Fruit fly (Drosophila melanogaster) whole organism, embryonic: ENCODE measurements around the gene Roc1b.
A peak's percentile ranks its signal among the peaks of the same experiment; 100 is the strongest.

ENCODE experiments used
- CG10366 ChIP-seq: fragments of 200-800 bp; sonication (Bioruptor generic); IDR thresholded peaks from 2 replicates; pipeline ENCODE4 v1.3.6; 2022; ENCODE audit warnings: missing biosample characterization, missing genetic modification characterization
- CG10543 ChIP-seq: fragments of 200-800 bp; sonication (Bioruptor generic); optimal IDR thresholded peaks from 3 replicates; lab custom pipeline; 2017; ENCODE audit warnings: missing biosample characterization, mild to moderate bottlenecking, missing genetic modification characterization, moderate library complexity
- CG10979 ChIP-seq: fragments of 200-800 bp; sonication (Bioruptor generic); optimal IDR thresholded peaks from 2 replicates; lab custom pipeline; 2018; ENCODE audit warnings: missing biosample characterization, mild to moderate bottlenecking, missing genetic modification characterization, moderate library complexity
- CG11093 ChIP-seq: fragments of 200-800 bp; sonication (Bioruptor generic); IDR thresholded peaks from 3 replicates; pipeline ENCODE4 v1.3.6; 2022; ENCODE audit warnings: missing biosample characterization, missing genetic modification characterization
- CG11247 ChIP-seq: fragments of 200-800 bp; sonication (Bioruptor generic); IDR thresholded peaks from 2 replicates; pipeline ENCODE4 v1.3.6; 2022; ENCODE audit warnings: missing biosample characterization, missing genetic modification characterization
- CG11560 ChIP-seq: fragments of 200-800 bp; sonication (Bioruptor generic); IDR thresholded peaks from 3 replicates; pipeline ENCODE4 v1.3.6; 2022; ENCODE audit warnings: missing biosample characterization, missing genetic modification characterization
- CG14667 ChIP-seq: fragments of 200-800 bp; sonication (Bioruptor generic); IDR thresholded peaks from 2 replicates; pipeline ENCODE4 v1.3.6; 2022; ENCODE audit warnings: missing biosample characterization, missing genetic modification characterization
- CG17328 ChIP-seq: fragments of 200-800 bp; sonication (Bioruptor generic); IDR thresholded peaks from 2 replicates; pipeline ENCODE4 v1.3.6; 2022; ENCODE audit warnings: missing biosample characterization, missing genetic modification characterization
- CG17385 ChIP-seq: fragments of 200-800 bp; sonication (Bioruptor generic); optimal IDR thresholded peaks from 3 replicates; lab custom pipeline; 2018; ENCODE audit warnings: missing biosample characterization, mild to moderate bottlenecking, missing genetic modification characterization
- CG2120 ChIP-seq: fragments of 200-800 bp; sonication (Bioruptor generic); optimal IDR thresholded peaks from 3 replicates; lab custom pipeline; 2016; ENCODE audit warnings: missing biosample characterization, missing genetic modification characterization
- CG2129 ChIP-seq: fragments of 200-800 bp; sonication (Bioruptor generic); IDR thresholded peaks from 2 replicates; pipeline ENCODE4 v1.3.6; 2022; ENCODE audit warnings: missing biosample characterization, missing genetic modification characterization; ENCODE audit not compliant: partially characterized antibody
- CG2199 ChIP-seq: fragments of 200-800 bp; sonication (Bioruptor generic); IDR thresholded peaks from 3 replicates; pipeline ENCODE4 v1.3.6; 2022; ENCODE audit warnings: missing biosample characterization, missing genetic modification characterization
- CG2889 ChIP-seq: fragments of 200-800 bp; sonication (Bioruptor generic); IDR thresholded peaks from 3 replicates; pipeline ENCODE4 v1.3.6; 2022; ENCODE audit warnings: missing biosample characterization, missing genetic modification characterization
- CG31224 ChIP-seq: fragments of 200-800 bp; sonication (Bioruptor generic); IDR thresholded peaks from 2 replicates; pipeline ENCODE4 v1.3.6; 2022; ENCODE audit warnings: missing biosample characterization, missing genetic modification characterization
- CG3163 ChIP-seq: fragments of 200-800 bp; sonication (Bioruptor generic); optimal IDR thresholded peaks from 3 replicates; lab custom pipeline; 2016; ENCODE audit warnings: missing biosample characterization, missing genetic modification characterization
- CG33557 ChIP-seq: fragments of 200-800 bp; sonication (Bioruptor generic); optimal IDR thresholded peaks from 2 replicates; lab custom pipeline; 2019; ENCODE audit warnings: missing biosample characterization, mild to moderate bottlenecking, missing genetic modification characterization, moderate library complexity
- CG34376 ChIP-seq: fragments of 200-800 bp; sonication (Bioruptor generic); optimal IDR thresholded peaks from 2 replicates; lab custom pipeline; 2018; ENCODE audit warnings: missing biosample characterization, mild to moderate bottlenecking, missing genetic modification characterization
- CG3726 ChIP-seq: fragments of 200-800 bp; sonication (Bioruptor generic); IDR thresholded peaks from 3 replicates; pipeline ENCODE4, ENCODE4 v1.3.6; 2022; ENCODE audit warnings: missing biosample characterization, missing genetic modification characterization
- CG43689 ChIP-seq: fragments of 200-800 bp; sonication (Bioruptor generic); IDR thresholded peaks from 2 replicates; pipeline ENCODE4 v1.3.6; 2022; ENCODE audit warnings: missing biosample characterization, missing genetic modification characterization
- CG4854 ChIP-seq: fragments of 200-800 bp; sonication (Bioruptor generic); optimal IDR thresholded peaks from 2 replicates; lab custom pipeline; 2016; ENCODE audit warnings: missing biosample characterization, missing genetic modification characterization, inconsistent platforms
- CG6654 ChIP-seq: fragments of 200-800 bp; sonication (Bioruptor generic); optimal IDR thresholded peaks from 2 replicates; lab custom pipeline; 2017; ENCODE audit warnings: missing biosample characterization, mild to moderate bottlenecking, missing genetic modification characterization
- CG8290 ChIP-seq, 3 experiments: fragments of 200-800 bp; sonication (Bioruptor generic); optimal IDR thresholded peaks; 2 replicates each; lab custom pipeline; 2016 to 2019; ENCODE audit warnings: missing biosample characterization in 3 of 3, missing genetic modification characterization in 3 of 3, mild to moderate bottlenecking in 2 of 3, moderate library complexity in 1 of 3
- Dad ChIP-seq: fragments of 200-800 bp; sonication (Bioruptor generic); optimal IDR thresholded peaks from 3 replicates; lab custom pipeline; 2016; ENCODE audit warnings: missing biosample characterization, missing genetic modification characterization
- ERR ChIP-seq: fragments of 200-800 bp; sonication (Bioruptor generic); optimal IDR thresholded peaks from 2 replicates; lab custom pipeline; 2016; ENCODE audit warnings: missing biosample characterization, missing genetic modification characterization
- Eip74EF ChIP-seq, 2 experiments: fragments of 200-800 bp in 1 of 2; fragments of >200 bp in 1 of 2; sonication (Bioruptor generic) in 1 of 2; optimal IDR thresholded peaks; 2 replicates each; lab custom pipeline; 2017 to 2019; ENCODE audit warnings: missing biosample characterization in 2 of 2, missing genetic modification characterization in 2 of 2, mild to moderate bottlenecking in 1 of 2, moderate library complexity in 1 of 2
- Gsc ChIP-seq: fragments of 200-800 bp; sonication (Bioruptor generic); IDR thresholded peaks from 2 replicates; pipeline ENCODE4 v1.3.6; 2022; ENCODE audit warnings: missing biosample characterization, missing genetic modification characterization
- Hr78 ChIP-seq, 2 experiments: fragments of 200-800 bp in 1 of 2; fragments of >200 bp in 1 of 2; sonication (Bioruptor generic) in 1 of 2; optimal IDR thresholded peaks; 2 replicates each; lab custom pipeline; 2017 to 2019; ENCODE audit warnings: missing biosample characterization in 2 of 2, missing genetic modification characterization in 2 of 2, mild to moderate bottlenecking in 1 of 2, moderate library complexity in 1 of 2
- Hsf ChIP-seq: fragments of 200-800 bp; sonication (Bioruptor generic); optimal IDR thresholded peaks from 3 replicates; lab custom pipeline; 2016; ENCODE audit warnings: missing biosample characterization, missing genetic modification characterization
- Lim3 ChIP-seq: fragments of 200-800 bp; sonication (Bioruptor generic); IDR thresholded peaks from 2 replicates; pipeline ENCODE4 v1.3.6; 2022; ENCODE audit warnings: missing biosample characterization, missing genetic modification characterization
- MBD-R2 ChIP-seq: fragments of 200-800 bp; sonication (Bioruptor generic); IDR thresholded peaks from 2 replicates; pipeline ENCODE4 v1.3.6; 2022; ENCODE audit warnings: missing biosample characterization, missing genetic modification characterization
- Max ChIP-seq: fragments of 200-800 bp; sonication (Bioruptor generic); optimal IDR thresholded peaks from 2 replicates; lab custom pipeline; 2016; ENCODE audit warnings: missing biosample characterization, mild to moderate bottlenecking, missing genetic modification characterization
- Nf-YB ChIP-seq: fragments of 200-800 bp; sonication (Bioruptor generic); optimal IDR thresholded peaks from 3 replicates; lab custom pipeline; 2019; ENCODE audit warnings: missing biosample characterization, mild to moderate bottlenecking, missing genetic modification characterization, moderate library complexity
- Optix ChIP-seq: fragments of 200-800 bp; sonication (Bioruptor generic); IDR thresholded peaks from 3 replicates; pipeline ENCODE4 v1.3.6; 2022; ENCODE audit warnings: missing biosample characterization, missing genetic modification characterization
- Rfx ChIP-seq: fragments of 200-800 bp; sonication (Bioruptor generic); IDR thresholded peaks from 2 replicates; pipeline ENCODE4 v1.3.6; 2022; ENCODE audit warnings: missing biosample characterization, missing genetic modification characterization
- gem ChIP-seq: fragments of 200-800 bp; sonication (Bioruptor generic); optimal IDR thresholded peaks from 2 replicates; lab custom pipeline; 2019; ENCODE audit warnings: missing biosample characterization, mild to moderate bottlenecking, missing genetic modification characterization, moderate library complexity
- inv ChIP-seq: fragments of 200-800 bp; sonication (Bioruptor generic); IDR thresholded peaks from 2 replicates; pipeline ENCODE4 v1.3.6; 2022; ENCODE audit warnings: missing biosample characterization, missing genetic modification characterization; ENCODE audit not compliant: partially characterized antibody
- kay ChIP-seq: fragments of 200-800 bp; sonication (Bioruptor generic); optimal IDR thresholded peaks from 2 replicates; lab custom pipeline; 2016; ENCODE audit warnings: missing biosample characterization, missing genetic modification characterization
- lab ChIP-seq: fragments of 200-800 bp; sonication (Bioruptor generic); optimal IDR thresholded peaks from 3 replicates; lab custom pipeline; 2017; ENCODE audit warnings: missing biosample characterization, missing genetic modification characterization, mild to moderate bottlenecking, moderate library complexity, missing genetic modification reagents
- nerfin-2 ChIP-seq: fragments of 200-800 bp; sonication (Bioruptor generic); IDR thresholded peaks from 2 replicates; pipeline ENCODE4 v1.3.6; 2022; ENCODE audit warnings: missing biosample characterization, missing genetic modification characterization; ENCODE audit not compliant: partially characterized antibody
- ro ChIP-seq: fragments of 200-800 bp; sonication (Bioruptor generic); IDR thresholded peaks from 2 replicates; pipeline ENCODE4 v1.3.6; 2022; ENCODE audit warnings: missing biosample characterization, missing genetic modification characterization
- sens ChIP-seq: fragments of 200-800 bp; sonication (Bioruptor generic); peaks from one replicate; lab custom pipeline; 2016; ENCODE audit warnings: missing biosample characterization, missing genetic modification characterization
- sim ChIP-seq: fragments of 200-800 bp; sonication (Bioruptor generic); IDR thresholded peaks from 2 replicates; pipeline ENCODE4 v1.3.6; 2022; ENCODE audit warnings: missing biosample characterization, missing genetic modification characterization
- slbo ChIP-seq: fragments of 200-800 bp; sonication (Bioruptor generic); IDR thresholded peaks from 2 replicates; pipeline ENCODE4 v1.3.6; 2022; ENCODE audit warnings: missing biosample characterization, missing genetic modification characterization
- sug ChIP-seq: fragments of 200-800 bp; optimal IDR thresholded peaks from 2 replicates; lab custom pipeline; 2019; ENCODE audit warnings: missing biosample characterization, mild to moderate bottlenecking, missing genetic modification characterization, moderate library complexity
- tna ChIP-seq: fragments of 200-800 bp; sonication (Bioruptor generic); IDR thresholded peaks from 2 replicates; pipeline ENCODE4 v1.3.6; 2022; ENCODE audit warnings: missing biosample characterization, missing genetic modification characterization; ENCODE audit not compliant: partially characterized antibody
- wdn ChIP-seq: fragments of 200-800 bp; sonication (Bioruptor generic); IDR thresholded peaks from 2 replicates; pipeline ENCODE4 v1.3.6; 2022; ENCODE audit warnings: missing biosample characterization, missing genetic modification characterization

Gene Roc1b

dm6 chr3L:347641-348405 lies 10.0 kb upstream of the Roc1b start (continued):
- no peak for TF ChIP-seq CG2129 (GFP tag; lab: Robert Waterston, UW)
- TF ChIP-seq, all 482 proteins: peak for 306

- TF ChIP-seq tna (GFP tag; lab: Robert Waterston, UW): no peak
- no peak for TF ChIP-seq CG6654
- TF ChIP-seq sens: no peak
- no peak for TF ChIP-seq CG10979 (tag; lab: Kevin White, UChicago)
- 0 out of 3 replicates have a peak, but pooled peaks have one; percentile 3 for TF ChIP-seq Optix (GFP tag; lab: Robert Waterston, UW)
- peak; percentile 75; the same call in 1 of the 3 replicates for TF ChIP-seq CG2199 (GFP tag; lab: Robert Waterston, UW)
- TF ChIP-seq CG11247 (GFP tag; lab: Robert Waterston, UW): peak; percentile 3; the same call in 1 of the 2 replicates
- no peak for TF ChIP-seq Lim3 (GFP tag; lab: Robert Waterston, UW)
- TF ChIP-seq CG14667 (GFP tag; lab: Robert Waterston, UW): peak; percentile 2; the same call in 1 of the 2 replicates
- 0 out of 2 replicates have a peak, but pooled peaks have one; percentile 2 for TF ChIP-seq ro
- no peak for TF ChIP-seq kay (GFP tag; lab: Kevin White, UChicago)
- TF ChIP-seq CG3726: 0 out of 3 replicates have a peak, but pooled peaks have one; percentile 2
- TF ChIP-seq sim (GFP tag; lab: Robert Waterston, UW): no peak
- no peak for TF ChIP-seq CG3163 (GFP tag; lab: Kevin White, UChicago)
- no peak for TF ChIP-seq Nf-YB (GFP tag; lab: Kevin White, UChicago)
- TF ChIP-seq Hr78 (GFP tag; optimal IDR thresholded peaks at IDR 0.05; lab: Kevin White, UChicago): peak in 1 of 2 experiments; percentile 61
Measured at dm6 chr3L:348406-348743, 9.4 kb upstream of the Roc1b start.

- no peak for TF ChIP-seq CG4854 (GFP tag; lab: Kevin White, UChicago)
- no peak for TF ChIP-seq wdn (GFP tag; lab: Robert Waterston, UW)
- no peak for TF ChIP-seq CG33557 (GFP tag; lab: Kevin White, UChicago)
- no peak for TF ChIP-seq CG17385 (GFP tag; lab: Kevin White, UChicago)
- peak; percentile 35; the same call in 1 of the 2 replicates for TF ChIP-seq slbo (GFP tag; lab: Robert Waterston, UW)
- peak; percentile 5 for TF ChIP-seq gem (tag; lab: Kevin White, UChicago)
- TF ChIP-seq CG43689 (GFP tag; lab: Robert Waterston, UW): no peak
- no peak for TF ChIP-seq CG2889 (GFP tag; lab: Robert Waterston, UW)
- TF ChIP-seq Hsf (GFP tag; lab: Kevin White, UChicago): no peak
- TF ChIP-seq CG11560: no peak
- TF ChIP-seq Max: no peak
- 0 out of 2 replicates have a peak, but pooled peaks have one; percentile 14 for TF ChIP-seq MBD-R2 (GFP tag; lab: Robert Waterston, UW)
- no peak for TF ChIP-seq CG8290 (GFP tag; optimal IDR thresholded peaks at IDR 0.05; lab: Kevin White, UChicago)
- TF ChIP-seq CG8290 (tag; optimal IDR thresholded peaks at IDR 0.05; lab: Kevin White, UChicago): peak in 1 of 2 experiments; percentile 25
- no peak for TF ChIP-seq Eip74EF (GFP tag; optimal IDR thresholded peaks at IDR 0.05; lab: Kevin White, UChicago)
- peak; percentile 58 for TF ChIP-seq CG10543 (GFP tag; lab: Kevin White, UChicago)
- no peak for TF ChIP-seq Dad (GFP tag; lab: Kevin White, UChicago)
- peak; percentile 6 for TF ChIP-seq lab (GFP tag; lab: Kevin White, UChicago)
- TF ChIP-seq ERR: peak; percentile 39
- no peak for TF ChIP-seq CG31224 (GFP tag; lab: Robert Waterston, UW)
- no peak for TF ChIP-seq CG11093 (GFP tag; lab: Robert Waterston, UW)
- TF ChIP-seq sug (tag; lab: Kevin White, UChicago): no peak
- TF ChIP-seq CG10366: no peak
- peak; percentile 72 for TF ChIP-seq CG34376 (GFP tag; lab: Kevin White, UChicago)
- TF ChIP-seq CG17328 (GFP tag; lab: Robert Waterston, UW): no peak
- TF ChIP-seq inv (GFP tag; lab: Robert Waterston, UW): no peak
- TF ChIP-seq Rfx (GFP tag; lab: Robert Waterston, UW): peak; percentile 24; the same call in 1 of the 2 replicates
- no peak for TF ChIP-seq CG10979 (tag; lab: Kevin White, UChicago)
- TF ChIP-seq CG2120: peak; percentile 16
- no peak for TF ChIP-seq nerfin-2 (GFP tag; lab: Robert Waterston, UW)
- TF ChIP-seq Gsc (GFP tag; lab: Robert Waterston, UW): no peak
Measured at dm6 chr3L:349751-350150, 8.0 kb upstream of the Roc1b start.
